Worm (Caenorhabditis elegans): ENCODE results near the gene set-1.

Gene set-1

ce11 chrIII:6442305-6443125 lies 9.7 kb downstream of the set-1 start, which contains the start of gene mel-32:
Gene mel-32, minus strand, starts transcription at chrIII:6443000.
- TF ChIP-seq ceh-39 (tag; optimal IDR thresholded peaks at IDR 0.05): no peak
- TF ChIP-seq ztf-11 (tag; optimal IDR thresholded peaks at IDR 0.05): no peak
- TF ChIP-seq drap-1 (GFP tag; optimal IDR thresholded peaks at IDR 0.05): no peak
- TF ChIP-seq unc-39 (tag; optimal IDR thresholded peaks at IDR 0.05): no peak
- TF ChIP-seq ces-1 (GFP tag; optimal IDR thresholded peaks at IDR 0.05): no peak
- TF ChIP-seq bed-3 (GFP tag; optimal IDR thresholded peaks at IDR 0.05): no peak
- no peak for TF ChIP-seq mab-5 (tag; optimal IDR thresholded peaks at IDR 0.05)
- no peak for TF ChIP-seq blmp-1 (tag; optimal IDR thresholded peaks at IDR 0.05)
- no peak for TF ChIP-seq hlh-1 (tag; optimal IDR thresholded peaks at IDR 0.05)
- TF ChIP-seq nhr-2 (tag; optimal IDR thresholded peaks at IDR 0.05): no peak
- no peak for TF ChIP-seq flh-1 (GFP tag; optimal IDR thresholded peaks at IDR 0.05)
- no peak for TF ChIP-seq ceh-83 (GFP tag; optimal IDR thresholded peaks at IDR 0.05)
- no peak for TF ChIP-seq lin-13 (tag; optimal IDR thresholded peaks at IDR 0.05)
- TF ChIP-seq lsy-2 (tag; optimal IDR thresholded peaks at IDR 0.05): no peak

ce11 chrIII:6439854-6440253 lies 12.3 kb downstream of the set-1 start:
- TF ChIP-seq mls-2 (tag; optimal IDR thresholded peaks at IDR 0.05): no peak
- no peak for TF ChIP-seq M03D4.4 (tag; optimal IDR thresholded peaks at IDR 0.05)
- no peak for TF ChIP-seq bed-3 (GFP tag; optimal IDR thresholded peaks at IDR 0.05)
- TF ChIP-seq mep-1 (tag; optimal IDR thresholded peaks at IDR 0.05): no peak
- TF ChIP-seq lin-32 (GFP tag; optimal IDR thresholded peaks at IDR 0.05): no peak
- TF ChIP-seq nhr-76 (tag; optimal IDR thresholded peaks at IDR 0.05): no peak
- no peak for TF ChIP-seq unc-62 (GFP tag; optimal IDR thresholded peaks at IDR 0.05)
- no peak for TF ChIP-seq zip-8 (tag; optimal IDR thresholded peaks at IDR 0.05)
- TF ChIP-seq lin-13 (tag; optimal IDR thresholded peaks at IDR 0.05): no peak
- no peak for TF ChIP-seq drap-1 (GFP tag; optimal IDR thresholded peaks at IDR 0.05)
- TF ChIP-seq pha-4 (tag; optimal IDR thresholded peaks at IDR 0.05): no peak
- TF ChIP-seq ceh-83 (GFP tag; optimal IDR thresholded peaks at IDR 0.05): no peak
- TF ChIP-seq ces-1 (GFP tag; optimal IDR thresholded peaks at IDR 0.05): no peak
- TF ChIP-seq lsy-2 (tag; optimal IDR thresholded peaks at IDR 0.05): no peak
- TF ChIP-seq elt-1 (tag; optimal IDR thresholded peaks at IDR 0.05; ENCODE audit: borderline replicate concordance, insufficient read depth): no peak
- no peak for TF ChIP-seq sptf-1 (tag; optimal IDR thresholded peaks at IDR 0.05)
- no peak for TF ChIP-seq flh-1 (GFP tag; optimal IDR thresholded peaks at IDR 0.05)

- no peak for TF ChIP-seq pha-4 (tag; optimal IDR thresholded peaks at IDR 0.05)
- no peak for TF ChIP-seq nhr-237 (tag; optimal IDR thresholded peaks at IDR 0.05)
- TF ChIP-seq mep-1 (tag; optimal IDR thresholded peaks at IDR 0.05): no peak
- TF ChIP-seq drap-1 (GFP tag; optimal IDR thresholded peaks at IDR 0.05): no peak
- no peak for TF ChIP-seq bed-3 (GFP tag; optimal IDR thresholded peaks at IDR 0.05)
- TF ChIP-seq ces-1 (GFP tag; optimal IDR thresholded peaks at IDR 0.05): no peak
- TF ChIP-seq ham-2 (GFP tag; optimal IDR thresholded peaks at IDR 0.05): no peak
- TF ChIP-seq lsy-2 (tag; optimal IDR thresholded peaks at IDR 0.05): no peak
- TF ChIP-seq ceh-83 (GFP tag; optimal IDR thresholded peaks at IDR 0.05): no peak
- no peak for TF ChIP-seq sem-2 (GFP tag; optimal IDR thresholded peaks at IDR 0.05)
- no peak for TF ChIP-seq nhr-28 (tag; optimal IDR thresholded peaks at IDR 0.05)
- no peak for TF ChIP-seq cnd-1 (tag; optimal IDR thresholded peaks at IDR 0.05)
Observed at ce11 chrIII:6436308-6436707, 15.9 kb downstream of the set-1 start, which contains the start of gene C05D11.1. Gene C05D11.1, plus strand, starts transcription at chrIII:6436608.

ce11 chrIII:6432939-6433338 lies 19.2 kb downstream of the set-1 start, which contains the start of gene vps-16:
Gene vps-16, plus strand, starts transcription at chrIII:6433239.
- TF ChIP-seq nhr-12 (tag; optimal IDR thresholded peaks at IDR 0.05) (no peak), mls-2 (tag; optimal IDR thresholded peaks at IDR 0.05) (no peak), lin-13 (tag; optimal IDR thresholded peaks at IDR 0.05) (no peak), nhr-76 (tag; optimal IDR thresholded peaks at IDR 0.05) (no peak), lsy-2 (tag; optimal IDR thresholded peaks at IDR 0.05) (no peak), M03D4.4 (tag; optimal IDR thresholded peaks at IDR 0.05) (no peak), unc-39 (tag; optimal IDR thresholded peaks at IDR 0.05) (no peak), ceh-83 (GFP tag; optimal IDR thresholded peaks at IDR 0.05) (no peak), unc-120 (tag; optimal IDR thresholded peaks at IDR 0.05; ENCODE audit: poor library complexity, severe bottlenecking) (no peak), nhr-28 (tag; optimal IDR thresholded peaks at IDR 0.05) (no peak), nhr-2 (tag; optimal IDR thresholded peaks at IDR 0.05) (no peak), pha-4 (tag; optimal IDR thresholded peaks at IDR 0.05) (no peak), mab-5 (tag; optimal IDR thresholded peaks at IDR 0.05) (no peak), ham-2 (GFP tag; optimal IDR thresholded peaks at IDR 0.05) (no peak), flh-1 (GFP tag; optimal IDR thresholded peaks at IDR 0.05) (no peak), snpc-4 (tag; optimal IDR thresholded peaks at IDR 0.05) (no peak)

Measured in whole organism, mixed stage, embryonic.